Fruit fly (Drosophila melanogaster): ENCODE data around the gene CG1647.

The CG1647 gene

dm6 chr3R:28856829-28857228 is 36.8 kb downstream of the CG1647 start:
- TF ChIP-seq CG8478 (optimal IDR thresholded peaks at IDR 0.05): no peak

DNA sequence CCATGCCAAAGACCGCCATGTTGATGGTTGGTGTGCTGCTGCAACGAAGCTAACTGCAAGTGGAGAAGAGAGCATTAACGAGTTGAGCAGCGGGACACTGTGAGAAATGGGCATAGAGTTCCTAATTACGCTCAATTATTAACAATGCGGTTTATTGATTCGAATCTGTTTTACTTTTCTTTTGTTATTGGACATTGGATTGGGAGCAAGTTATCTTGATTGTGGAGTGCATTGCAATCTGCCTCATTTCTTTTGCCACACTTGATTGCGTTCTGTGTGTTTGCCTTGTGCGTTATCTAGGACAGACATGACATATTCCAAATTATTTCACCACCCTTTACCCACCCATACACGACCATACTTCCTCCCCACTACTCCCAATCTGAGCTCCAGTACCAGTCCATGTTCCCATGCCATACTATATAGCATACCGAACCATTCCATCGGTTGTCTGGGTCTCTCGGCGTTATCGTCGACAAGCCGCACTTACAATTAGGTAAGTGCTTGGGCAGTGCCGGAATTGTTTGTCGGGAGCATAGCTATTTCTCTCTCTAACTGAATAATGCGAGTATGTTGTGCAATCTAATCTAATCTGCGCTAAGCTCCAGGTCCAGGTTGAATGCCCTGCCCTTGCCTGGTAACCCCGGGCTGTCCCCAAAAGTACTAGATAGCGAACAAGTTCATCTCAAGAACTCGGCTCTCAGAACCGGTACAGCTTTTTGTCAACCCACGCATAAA is 37.4 kb downstream of the CG1647 start:
- TF ChIP-seq CTCF (optimal IDR thresholded peaks at IDR 0.05): no peak
- TF ChIP-seq CG8478 (optimal IDR thresholded peaks at IDR 0.05): no peak

dm6 chr3R:28858241-28858647 is 38.2 kb downstream of the CG1647 start:
- TF ChIP-seq CTCF (optimal IDR thresholded peaks at IDR 0.05) (peak in 1 of 2 experiments; percentile 5), CG8478 (optimal IDR thresholded peaks at IDR 0.05) (no peak)

DNA sequence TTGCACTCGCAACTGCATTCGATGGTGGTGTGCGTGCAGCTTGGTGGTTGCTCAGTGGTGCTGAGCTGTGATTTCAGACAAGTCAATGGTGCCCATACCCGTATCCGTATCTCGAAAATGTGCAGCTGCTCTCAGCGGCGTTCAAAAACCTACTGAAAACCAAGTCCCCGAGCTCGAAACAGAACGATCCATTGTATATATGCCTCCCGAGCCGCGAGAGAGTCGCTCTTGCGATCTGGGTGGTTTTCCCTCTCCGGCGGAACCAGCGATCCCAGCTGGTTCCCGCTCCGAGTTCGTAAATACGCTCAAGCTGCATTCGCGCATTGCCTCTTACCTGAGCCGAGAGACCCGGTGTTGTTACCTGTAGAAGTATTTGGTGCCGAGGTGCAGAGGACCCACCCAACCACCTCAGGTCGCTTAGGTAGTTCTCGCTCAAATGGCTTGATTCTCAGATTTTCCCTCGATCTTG is 39.1 kb downstream of the CG1647 start, which contains the start of gene Inx3:
TSS of gene Inx3 (minus strand) at position 440 of the 469 bp plus-strand sequence.
- TF ChIP-seq CG8478 (optimal IDR thresholded peaks at IDR 0.05) (no peak), CTCF (optimal IDR thresholded peaks at IDR 0.05) (no peak)

DNA sequence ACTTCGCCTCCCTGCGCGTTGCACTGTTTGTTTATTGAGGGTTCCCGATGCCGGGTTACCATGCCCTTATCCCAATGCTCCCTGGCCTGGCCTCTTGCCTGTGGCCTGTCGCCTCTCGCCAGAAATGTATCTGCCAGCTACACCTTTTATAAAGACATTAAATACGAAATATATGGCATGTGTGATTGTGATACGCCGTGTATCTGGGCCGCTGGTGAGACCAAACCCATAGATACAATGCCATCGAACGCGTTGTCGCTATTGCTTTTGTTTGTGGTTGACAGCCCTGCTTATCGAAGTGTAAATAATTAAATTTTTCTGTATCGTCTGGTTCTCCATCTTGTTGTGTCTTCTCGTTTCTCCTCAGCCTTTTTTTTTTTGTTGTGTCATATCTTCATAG is 40.6 kb downstream of the CG1647 start:
- TF ChIP-seq CG8478 (optimal IDR thresholded peaks at IDR 0.05): no peak
- no peak for TF ChIP-seq CTCF (optimal IDR thresholded peaks at IDR 0.05)

- TF ChIP-seq CG8478 (optimal IDR thresholded peaks at IDR 0.05): no peak
- TF ChIP-seq CTCF (optimal IDR thresholded peaks at IDR 0.05): no peak
Observed at dm6 chr3R:28861309-28862157, 41.5 kb downstream of the CG1647 start.

- TF ChIP-seq CG8478 (optimal IDR thresholded peaks at IDR 0.05) (no peak), CTCF (optimal IDR thresholded peaks at IDR 0.05) (peak; percentile 66 to 86)
Observed at dm6 chr3R:28870364-28870763, 50.3 kb downstream of the CG1647 start.

DNA sequence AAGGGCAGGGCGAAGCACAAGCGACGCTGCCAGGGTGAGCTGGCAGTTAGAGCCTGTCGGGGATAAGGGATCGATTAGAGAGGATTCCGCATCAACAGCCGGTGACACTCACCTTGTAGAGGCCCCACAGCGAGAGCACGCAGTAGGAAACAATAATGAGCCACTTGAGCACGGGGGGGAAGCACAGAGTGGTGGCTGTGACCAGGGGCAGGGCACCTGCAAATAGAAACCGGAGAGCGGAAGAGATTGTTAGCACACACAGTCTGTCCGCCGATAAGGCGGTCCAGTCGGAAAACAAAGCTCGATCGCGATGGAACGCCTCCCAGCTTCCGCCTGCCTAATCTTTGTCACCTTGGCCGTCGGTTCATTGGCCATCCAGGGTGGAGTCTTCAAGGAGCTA is 52.6 kb downstream of the CG1647 start, which contains the start of gene Nepl17:
TSS of gene Nepl17 (plus strand) at position 301 of the 400 bp plus-strand sequence.
- TF ChIP-seq CTCF (optimal IDR thresholded peaks at IDR 0.05): no peak
- TF ChIP-seq CG8478 (optimal IDR thresholded peaks at IDR 0.05): no peak

Measured in S2 (cell line).